Worm (Caenorhabditis elegans) whole organism, mixed stage, embryonic: ENCODE measurements around the gene irld-4.

Experiments used
- M03D4.4 ChIP-seq: sonication (generic microtip); optimal IDR thresholded peaks from 2 replicates; lab custom pipeline; 2017; ENCODE audit warnings: mild to moderate bottlenecking, missing genetic modification characterization, missing compliant biosample characterization
- bed-3 ChIP-seq: fragments of 200-800 bp; sonication (Bioruptor generic); optimal IDR thresholded peaks from 3 replicates; lab custom pipeline; 2018; ENCODE audit warnings: mild to moderate bottlenecking, missing genetic modification characterization, moderate library complexity, missing compliant biosample characterization
- blmp-1 ChIP-seq: fragments of 150-350 bp; optimal IDR thresholded peaks from 2 replicates; lab custom pipeline; 2014; ENCODE audit warnings: missing biosample characterization, missing genetic modification characterization
- ceh-39 ChIP-seq: fragments of 150-350 bp; optimal IDR thresholded peaks from 2 replicates; lab custom pipeline; 2014; ENCODE audit warnings: missing biosample characterization, missing genetic modification characterization
- ceh-83 ChIP-seq: fragments of 200-800 bp; sonication (Bioruptor generic); optimal IDR thresholded peaks from 2 replicates; lab custom pipeline; 2018; ENCODE audit warnings: mild to moderate bottlenecking, missing genetic modification characterization, missing compliant biosample characterization
- ces-1 ChIP-seq: fragments of 150-350 bp; optimal IDR thresholded peaks from 2 replicates; lab custom pipeline; 2014; ENCODE audit warnings: missing biosample characterization, missing genetic modification reagents, missing genetic modification characterization
- cnd-1 ChIP-seq: fragments of 200-800 bp; sonication (Bioruptor generic); optimal IDR thresholded peaks from 2 replicates; lab custom pipeline; 2018; ENCODE audit warnings: mild to moderate bottlenecking, missing genetic modification characterization, missing compliant biosample characterization
- drap-1 ChIP-seq: fragments of 200-800 bp; sonication (Bioruptor generic); optimal IDR thresholded peaks from 3 replicates; lab custom pipeline; 2018; ENCODE audit warnings: mild to moderate bottlenecking, missing genetic modification characterization, missing compliant biosample characterization
- elt-1 ChIP-seq: sonication (generic microtip); optimal IDR thresholded peaks from 2 replicates; lab custom pipeline; 2017; ENCODE audit warnings: missing genetic modification characterization, mild to moderate bottlenecking, missing compliant biosample characterization, antibody characterized with exemption, moderate library complexity, borderline replicate concordance; ENCODE audit not compliant: insufficient read depth
- flh-1 ChIP-seq: fragments of 200-800 bp; sonication (Bioruptor generic); optimal IDR thresholded peaks from 2 replicates; lab custom pipeline; 2018; ENCODE audit warnings: mild to moderate bottlenecking, missing genetic modification characterization, moderate library complexity, missing compliant biosample characterization
- hlh-1 ChIP-seq: fragments of 150-350 bp; optimal IDR thresholded peaks from 2 replicates; lab custom pipeline; 2014; ENCODE audit warnings: missing biosample characterization, missing genetic modification reagents, missing genetic modification characterization
- lin-13 ChIP-seq: fragments of 150-350 bp; optimal IDR thresholded peaks from 2 replicates; lab custom pipeline; 2014; ENCODE audit warnings: missing biosample characterization, missing genetic modification characterization
- lin-32 ChIP-seq: fragments of 200-800 bp; sonication (Bioruptor generic); optimal IDR thresholded peaks from 2 replicates; lab custom pipeline; 2018; ENCODE audit warnings: mild to moderate bottlenecking, missing genetic modification characterization, missing compliant biosample characterization
- lsy-2 ChIP-seq: fragments of 150-350 bp; optimal IDR thresholded peaks from 2 replicates; lab custom pipeline; 2014; ENCODE audit warnings: missing biosample characterization, missing genetic modification characterization
- mab-5 ChIP-seq: fragments of 150-350 bp; optimal IDR thresholded peaks from 2 replicates; lab custom pipeline; 2014; ENCODE audit warnings: missing biosample characterization, missing genetic modification characterization
- mep-1 ChIP-seq: fragments of 150-350 bp; optimal IDR thresholded peaks from 2 replicates; lab custom pipeline; 2017; ENCODE audit warnings: missing biosample characterization, missing genetic modification reagents, missing genetic modification characterization, inconsistent platforms
- mls-2 ChIP-seq: sonication (generic microtip); optimal IDR thresholded peaks from 2 replicates; lab custom pipeline; 2016; ENCODE audit warnings: mild to moderate bottlenecking, missing genetic modification characterization, moderate library complexity, missing compliant biosample characterization
- nhr-12 ChIP-seq: fragments of 150-350 bp; optimal IDR thresholded peaks from 2 replicates; lab custom pipeline; 2014; ENCODE audit warnings: missing biosample characterization, missing genetic modification characterization
- nhr-2 ChIP-seq: fragments of 150-350 bp; optimal IDR thresholded peaks from 2 replicates; lab custom pipeline; 2014; ENCODE audit warnings: missing biosample characterization, missing genetic modification characterization
- nhr-237 ChIP-seq: fragments of 150-350 bp; optimal IDR thresholded peaks from 2 replicates; lab custom pipeline; 2014; ENCODE audit warnings: missing biosample characterization, missing genetic modification characterization
- nhr-76 ChIP-seq: sonication (generic microtip); optimal IDR thresholded peaks from 2 replicates; lab custom pipeline; 2017; ENCODE audit warnings: missing biosample characterization, missing genetic modification characterization
- pha-4 ChIP-seq: fragments of 150-350 bp; optimal IDR thresholded peaks from 2 replicates; lab custom pipeline; 2018; ENCODE audit warnings: missing biosample characterization, missing genetic modification reagents, missing genetic modification characterization
- sem-2 ChIP-seq: fragments of 200-800 bp; sonication (Bioruptor generic); optimal IDR thresholded peaks from 2 replicates; lab custom pipeline; 2018; ENCODE audit warnings: mild to moderate bottlenecking, missing genetic modification characterization, missing compliant biosample characterization
- snpc-4 ChIP-seq: fragments of 150-350 bp; optimal IDR thresholded peaks from 2 replicates; lab custom pipeline; 2014; ENCODE audit warnings: missing biosample characterization, missing genetic modification characterization
- sptf-1 ChIP-seq: sonication (generic microtip); optimal IDR thresholded peaks from 2 replicates; lab custom pipeline; 2017; ENCODE audit warnings: mild to moderate bottlenecking, missing genetic modification characterization, moderate library complexity, missing compliant biosample characterization
- tbx-8 ChIP-seq: fragments of 200-800 bp; sonication (Bioruptor generic); optimal IDR thresholded peaks from 2 replicates; lab custom pipeline; 2018; ENCODE audit warnings: mild to moderate bottlenecking, missing genetic modification characterization, moderate library complexity, missing compliant biosample characterization
- unc-120 ChIP-seq: sonication (generic microtip); optimal IDR thresholded peaks from 2 replicates; lab custom pipeline; 2017; ENCODE audit warnings: missing genetic modification characterization, missing compliant biosample characterization; ENCODE audit not compliant: poor library complexity, severe bottlenecking
- unc-39 ChIP-seq: fragments of 150-350 bp; optimal IDR thresholded peaks from 2 replicates; lab custom pipeline; 2014; ENCODE audit warnings: missing biosample characterization, missing genetic modification characterization
- unc-62 ChIP-seq: fragments of 150-350 bp; optimal IDR thresholded peaks from 2 replicates; lab custom pipeline; 2014; ENCODE audit warnings: missing biosample characterization, missing genetic modification reagents, missing genetic modification characterization
- zip-8 ChIP-seq: fragments of 150-350 bp; optimal IDR thresholded peaks from 2 replicates; lab custom pipeline; 2014; ENCODE audit warnings: missing biosample characterization, missing genetic modification characterization
- ztf-11 ChIP-seq: fragments of 150-350 bp; optimal IDR thresholded peaks from 2 replicates; lab custom pipeline; 2014; ENCODE audit warnings: missing biosample characterization, missing genetic modification characterization

The irld-4 gene

DNA sequence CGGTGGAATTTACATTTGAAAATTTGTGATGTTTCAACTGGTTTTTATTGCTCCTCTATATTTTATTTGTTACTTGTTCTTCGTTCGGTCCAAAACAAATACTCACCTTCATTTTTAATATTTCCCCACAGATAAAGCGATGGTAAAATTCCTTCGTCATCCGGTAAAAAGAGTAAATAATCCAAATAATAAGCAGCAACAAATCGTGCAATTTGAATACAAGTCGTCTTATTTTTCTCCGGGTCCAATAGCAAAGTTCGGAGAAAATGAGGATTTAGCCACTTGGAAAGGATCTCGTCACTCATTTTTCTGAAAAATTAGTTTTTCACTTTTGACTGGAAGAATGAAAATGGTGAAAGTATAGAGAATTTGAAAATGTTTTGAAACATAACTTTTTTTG is 20.2 kb downstream of the irld-4 start, which contains the start of gene talp-3:
talp-3 (minus strand) TSS at position 315 of the 400 bp plus-strand sequence.
- TF ChIP-seq ceh-39 (tag; lab: Kevin White, UChicago) (no peak), lsy-2 (no peak), blmp-1 (tag; lab: Kevin White, UChicago) (no peak), sem-2 (GFP tag; lab: Kevin White, UChicago) (no peak), mls-2 (no peak), nhr-12 (no peak), mab-5 (no peak), flh-1 (GFP tag; lab: Kevin White, UChicago) (no peak), unc-39 (no peak), unc-120 (tag; lab: Kevin White, UChicago) (no peak), elt-1 (no peak), nhr-76 (tag; lab: Kevin White, UChicago) (no peak), drap-1 (GFP tag; lab: Kevin White, UChicago) (no peak), M03D4.4 (no peak), nhr-237 (no peak)

DNA sequence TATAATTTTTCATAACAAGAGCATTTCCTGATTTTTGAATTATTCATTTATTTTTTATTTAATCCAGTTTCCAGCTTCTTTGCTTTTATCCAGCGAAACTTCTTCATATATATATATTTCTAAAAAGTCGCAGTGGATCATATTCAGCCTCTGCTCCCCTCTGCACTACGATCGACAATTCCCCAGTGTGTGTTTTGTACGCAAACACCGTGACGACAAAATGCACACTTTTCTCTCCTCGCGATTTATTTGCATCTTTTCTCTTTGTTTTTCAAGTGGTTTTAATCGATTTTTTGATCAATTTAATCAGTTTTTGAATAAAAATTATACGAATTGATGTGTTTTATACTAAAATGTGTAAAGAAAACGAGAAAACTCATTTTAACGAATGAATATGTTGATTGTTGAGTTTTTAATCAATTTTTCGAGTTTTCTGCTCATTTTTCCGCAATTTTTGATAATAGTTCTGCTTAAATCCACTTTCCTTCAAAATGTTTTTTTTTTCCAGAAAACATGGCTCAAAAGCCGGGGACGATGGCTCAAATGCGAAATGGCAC is 23.8 kb downstream of the irld-4 start, which contains the start of gene Y57G11C.33:
Y57G11C.33 (plus strand) TSS at position 507 of the 557 bp plus-strand sequence.
- TF ChIP-seq unc-120 (tag; lab: Kevin White, UChicago): no peak
- TF ChIP-seq nhr-76 (tag; lab: Kevin White, UChicago): no peak
- TF ChIP-seq lin-32: no peak
- TF ChIP-seq elt-1: no peak
- TF ChIP-seq ztf-11 (tag; lab: Kevin White, UChicago): no peak
- TF ChIP-seq lin-13: peak; percentile 3
- TF ChIP-seq nhr-237: no peak
- no peak for TF ChIP-seq unc-62 (GFP tag; lab: Kevin White, UChicago)
- no peak for TF ChIP-seq nhr-12
- TF ChIP-seq sem-2 (GFP tag; lab: Kevin White, UChicago): no peak
- peak; percentile 46 for TF ChIP-seq mep-1 (tag; lab: Kevin White, UChicago)
- no peak for TF ChIP-seq ceh-39 (tag; lab: Kevin White, UChicago)
- TF ChIP-seq pha-4 (tag; lab: Kevin White, UChicago): no peak
- no peak for TF ChIP-seq flh-1 (GFP tag; lab: Kevin White, UChicago)
- no peak for TF ChIP-seq mab-5
- TF ChIP-seq ces-1 (GFP tag; lab: Kevin White, UChicago): peak; percentile 49
- TF ChIP-seq lsy-2: peak; percentile 90
- TF ChIP-seq tbx-8 (GFP tag; lab: Kevin White, UChicago): no peak
- TF ChIP-seq sptf-1 (tag; lab: Kevin White, UChicago): no peak
- TF ChIP-seq nhr-2: no peak
- no peak for TF ChIP-seq ceh-83 (GFP tag; lab: Kevin White, UChicago)
- no peak for TF ChIP-seq zip-8
- no peak for TF ChIP-seq bed-3 (GFP tag; lab: Kevin White, UChicago)
- TF ChIP-seq, all 35 proteins: peak for 4

DNA sequence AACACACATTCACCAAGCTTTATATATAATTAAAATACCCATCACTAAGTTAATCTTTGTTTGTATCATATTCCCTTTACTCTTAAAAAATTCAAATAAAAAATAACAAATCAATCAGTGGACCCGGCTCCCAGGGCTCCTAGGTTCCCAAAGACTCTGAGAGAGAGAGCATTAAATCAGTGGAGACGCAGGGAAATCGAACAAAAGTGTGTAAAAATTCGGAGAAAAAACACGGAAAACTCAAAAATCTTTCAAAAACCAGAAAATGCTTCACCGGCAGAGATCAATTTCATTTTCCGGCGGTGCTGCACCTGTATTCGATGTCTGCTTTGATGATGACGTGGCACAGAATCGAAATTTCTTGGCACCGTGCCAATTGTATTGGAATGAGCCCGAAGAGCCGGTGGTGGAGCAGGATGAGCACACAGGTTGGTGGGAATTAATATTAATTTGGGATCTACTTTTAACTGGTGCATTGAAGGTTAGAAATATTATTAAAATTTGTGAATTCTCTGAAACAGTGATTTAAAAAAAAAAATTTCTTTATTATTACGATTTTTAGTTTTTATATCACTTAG is 25.2 kb downstream of the irld-4 start, which contains the start of gene anoh-2:
anoh-2 (plus strand) TSS at position 255 of the 578 bp plus-strand sequence.
- TF ChIP-seq unc-39 (no peak), ces-1 (GFP tag; lab: Kevin White, UChicago) (no peak), lin-13 (no peak), hlh-1 (tag; lab: Kevin White, UChicago) (no peak), ceh-39 (tag; lab: Kevin White, UChicago) (no peak), flh-1 (GFP tag; lab: Kevin White, UChicago) (no peak), snpc-4 (tag; lab: Kevin White, UChicago) (no peak), sem-2 (GFP tag; lab: Kevin White, UChicago) (no peak), drap-1 (GFP tag; lab: Kevin White, UChicago) (no peak), mep-1 (tag; lab: Kevin White, UChicago) (no peak), cnd-1 (tag; lab: Kevin White, UChicago) (no peak), unc-62 (GFP tag; lab: Kevin White, UChicago) (no peak), nhr-76 (tag; lab: Kevin White, UChicago) (no peak), blmp-1 (tag; lab: Kevin White, UChicago) (no peak), ztf-11 (tag; lab: Kevin White, UChicago) (no peak), lin-32 (no peak), lsy-2 (no peak)

DNA sequence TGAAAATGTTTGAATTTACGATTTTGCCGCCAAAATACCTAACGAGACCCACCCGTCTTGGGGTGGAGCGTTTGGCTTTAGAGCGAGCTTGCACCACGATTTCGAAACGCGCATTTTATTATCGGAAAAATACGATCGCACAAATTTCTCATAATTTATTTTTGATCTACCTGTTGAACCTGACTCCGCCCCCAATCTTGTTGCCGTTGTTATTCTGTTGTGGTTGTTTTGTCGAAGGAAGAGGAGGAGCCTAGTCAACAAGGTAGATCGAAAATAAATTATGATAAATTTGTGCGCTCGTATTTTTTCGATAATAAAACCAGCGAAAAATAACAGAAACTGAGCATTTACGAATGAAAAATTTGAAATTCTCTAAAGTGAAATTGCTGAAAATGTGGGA is 26.0 kb downstream of the irld-4 start:
- TF ChIP-seq ztf-11 (tag; lab: Kevin White, UChicago): no peak
- TF ChIP-seq flh-1 (GFP tag; lab: Kevin White, UChicago): no peak
- no peak for TF ChIP-seq tbx-8 (GFP tag; lab: Kevin White, UChicago)
- TF ChIP-seq elt-1: no peak
- no peak for TF ChIP-seq lsy-2
- TF ChIP-seq blmp-1 (tag; lab: Kevin White, UChicago): no peak
- TF ChIP-seq, all 35 proteins: peak for 0
